Worm (Caenorhabditis elegans) whole organism, young adult: ENCODE measurements around the gene C44H9.4.

Experiments
- F10E7.11 ChIP-seq: sonication (generic microtip); optimal IDR thresholded peaks from 2 replicates; lab custom pipeline; 2017; ENCODE audit warnings: mild to moderate bottlenecking, missing genetic modification characterization, moderate library complexity, missing compliant biosample characterization
- F49E8.2 ChIP-seq: sonication (generic microtip); optimal IDR thresholded peaks from 3 replicates; lab custom pipeline; 2017; ENCODE audit warnings: missing genetic modification characterization, mild to moderate bottlenecking, missing compliant biosample characterization, antibody characterized with exemption, moderate library complexity; ENCODE audit not compliant: insufficient read depth
- K12H6.12 ChIP-seq: fragments of 200-800 bp; sonication (Bioruptor generic); optimal IDR thresholded peaks from 2 replicates; lab custom pipeline; 2018; ENCODE audit warnings: mild to moderate bottlenecking, missing genetic modification characterization, missing compliant biosample characterization
- ZK185.1 ChIP-seq: sonication (generic microtip); optimal IDR thresholded peaks from 2 replicates; lab custom pipeline; 2016; ENCODE audit warnings: mild to moderate bottlenecking, missing genetic modification characterization, missing compliant biosample characterization; ENCODE audit not compliant: poor library complexity, severe bottlenecking
- dox-1 ChIP-seq: fragments of 200-800 bp; sonication (Bioruptor generic); IDR thresholded peaks from 2 replicates; pipeline ENCODE4 v1.3.6; 2022; ENCODE audit warnings: missing genetic modification reagents, missing genetic modification characterization, missing compliant biosample characterization
- dpl-1 ChIP-seq: fragments of 150-350 bp; optimal IDR thresholded peaks from 2 replicates; lab custom pipeline; 2014; ENCODE audit warnings: missing biosample characterization, missing genetic modification reagents, missing genetic modification characterization
- lin-26 ChIP-seq: fragments of 200-800 bp; sonication (Bioruptor generic); IDR thresholded peaks from 2 replicates; pipeline ENCODE4 v1.3.6; 2022; ENCODE audit warnings: missing genetic modification reagents, missing genetic modification characterization, missing compliant biosample characterization
- lir-1 ChIP-seq: fragments of 200-800 bp; sonication (Bioruptor generic); conservative IDR thresholded peaks from 2 replicates; pipeline ENCODE4 v1.3.6; 2022; ENCODE audit warnings: missing genetic modification reagents, missing genetic modification characterization, missing compliant biosample characterization
- madf-8 ChIP-seq: fragments of 200-800 bp; sonication (Bioruptor generic); conservative IDR thresholded peaks from 2 replicates; pipeline ENCODE4 v1.3.6; 2022; ENCODE audit warnings: missing genetic modification reagents, missing genetic modification characterization, missing compliant biosample characterization
- mxl-1 ChIP-seq: sonication (generic microtip); optimal IDR thresholded peaks from 2 replicates; lab custom pipeline; 2016; ENCODE audit warnings: missing genetic modification characterization, missing compliant biosample characterization
- nfya-1 ChIP-seq: sonication (generic microtip); optimal IDR thresholded peaks from 2 replicates; lab custom pipeline; 2017; ENCODE audit warnings: antibody characterized with exemption, missing compliant biosample characterization, missing genetic modification characterization, borderline replicate concordance; ENCODE audit not compliant: insufficient read depth
- nfyb-1 ChIP-seq: fragments of 200-800 bp; sonication (Bioruptor generic); IDR thresholded peaks from 2 replicates; pipeline ENCODE4 v1.3.6; 2022; ENCODE audit warnings: missing genetic modification reagents, missing genetic modification characterization, missing compliant biosample characterization
- ztf-25 ChIP-seq: fragments of 200-800 bp; sonication (Bioruptor generic); IDR thresholded peaks from 2 replicates; pipeline ENCODE4 v1.3.6; 2022; ENCODE audit warnings: missing genetic modification reagents, missing genetic modification characterization, missing compliant biosample characterization
- ztf-6 ChIP-seq: fragments of 200-800 bp; sonication (Bioruptor generic); IDR thresholded peaks from 2 replicates; pipeline ENCODE4 v1.3.6; 2022; ENCODE audit warnings: missing genetic modification reagents, missing genetic modification characterization, missing compliant biosample characterization

ce11 chrV:12816672-12817071, 18.8 kb upstream of the C44H9.4 start:
- TF ChIP-seq ZK185.1 (tag; lab: Kevin White, UChicago) = no peak
- TF ChIP-seq dox-1 (GFP tag; lab: Robert Waterston, UW) = no peak
- TF ChIP-seq lir-1 (GFP tag; lab: Robert Waterston, UW) = no peak
- TF ChIP-seq ztf-6 (GFP tag; lab: Robert Waterston, UW) = no peak
- no peak for TF ChIP-seq dpl-1 (GFP tag; lab: Kevin White, UChicago)
- TF ChIP-seq ztf-25 = no peak
- TF ChIP-seq mxl-1 (tag; lab: Kevin White, UChicago) = no peak
- no peak for TF ChIP-seq nfyb-1
- TF ChIP-seq madf-8 = no peak
- TF ChIP-seq F49E8.2 (tag; lab: Kevin White, UChicago) = no peak
- TF ChIP-seq lin-26 = no peak
- no peak for TF ChIP-seq nfya-1 (tag; lab: Kevin White, UChicago)
- no peak for TF ChIP-seq K12H6.12 (tag; lab: Kevin White, UChicago)
- TF ChIP-seq F10E7.11 (tag; lab: Kevin White, UChicago) = no peak
